Worm (Caenorhabditis elegans) whole organism, early embryonic: Measurements from ENCODE around the gene ubh-4.

Experiments
- F13C5.2 ChIP-seq: sonication (generic microtip); optimal IDR thresholded peaks from 2 replicates; lab custom pipeline; 2017; ENCODE audit warnings: mild to moderate bottlenecking, missing genetic modification characterization, inconsistent platforms, missing compliant biosample characterization
- aly-1 ChIP-seq: sonication (generic microtip); optimal IDR thresholded peaks from 2 replicates; lab custom pipeline; 2016; ENCODE audit warnings: missing genetic modification characterization, missing compliant biosample characterization
- ama-1 ChIP-seq: fragments of 150-350 bp; optimal IDR thresholded peaks from 2 replicates; lab custom pipeline; 2014
- scrt-1 ChIP-seq: fragments of 200-800 bp; sonication (Bioruptor generic); IDR thresholded peaks from 2 replicates; pipeline ENCODE4 v1.3.6; 2022; ENCODE audit warnings: missing genetic modification characterization, missing compliant biosample characterization
- sea-1 ChIP-seq: fragments of 200-800 bp; sonication (Bioruptor generic); conservative IDR thresholded peaks from 2 replicates; pipeline ENCODE4 v1.3.6; 2022; ENCODE audit warnings: missing genetic modification characterization, missing compliant biosample characterization

ce11 chrII:8035667-8036066 lies 3.7 kb downstream of the ubh-4 start, which contains the start of gene sap-49:
- no peak for TF ChIP-seq ama-1
- no peak for TF ChIP-seq sea-1 (GFP tag; lab: Robert Waterston, UW)
- TF ChIP-seq F13C5.2 (tag; lab: Kevin White, UChicago): no peak
- no peak for TF ChIP-seq scrt-1 (GFP tag; lab: Robert Waterston, UW)
- TF ChIP-seq aly-1: no peak
